Fruit fly (Drosophila melanogaster): Measurements from ENCODE around the gene CG16863.

The CG16863 gene

DNA sequence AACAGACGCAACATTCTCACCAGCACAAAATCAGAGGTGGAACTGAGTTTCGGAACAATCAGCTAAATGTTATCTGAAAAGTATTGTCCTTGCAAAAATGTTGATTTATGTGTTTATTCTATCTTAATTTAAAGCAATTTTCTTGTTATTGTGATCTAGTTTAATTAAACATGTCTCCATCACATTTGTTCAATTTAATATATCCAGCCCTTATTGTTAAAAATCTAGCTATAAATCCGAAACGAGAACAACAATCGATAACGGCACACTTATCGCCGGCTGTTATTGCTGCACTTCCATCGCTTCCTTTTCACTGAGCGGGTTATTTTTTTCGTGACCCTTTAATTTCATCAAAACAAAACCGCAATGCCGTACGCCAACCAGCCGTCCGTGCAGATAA, 42.3 kb downstream of the CG16863 start, which contains the start of the genes GatC, PolG2 and Polr2C (continued):
- no peak for TF ChIP-seq D19B (GFP tag; optimal IDR thresholded peaks at IDR 0.05)
- TF ChIP-seq Lhr (GFP tag; optimal IDR thresholded peaks at IDR 0.05): peak; percentile 26
- TF ChIP-seq zen (tag; optimal IDR thresholded peaks at IDR 0.05): no peak
- TF ChIP-seq CG4854 (GFP tag; optimal IDR thresholded peaks at IDR 0.05): peak; percentile 2
- TF ChIP-seq cas (GFP tag; IDR thresholded peaks at IDR 0.05): no peak
- peak; percentile 87 for TF ChIP-seq ato (GFP tag; IDR thresholded peaks at IDR 0.05; ENCODE audit: partially characterized antibody)
- peak; percentile 2 for TF ChIP-seq CG15696 (tag; optimal IDR thresholded peaks at IDR 0.05)
- TF ChIP-seq amos (GFP tag; IDR thresholded peaks at IDR 0.05; ENCODE audit: partially characterized antibody): peak; percentile 79; the same call in 1 of the 2 replicates
- TF ChIP-seq grau (tag; optimal IDR thresholded peaks at IDR 0.05): peak; percentile 65
- peak; percentile 62; the same call in 2 of the 3 replicates for TF ChIP-seq Doc3 (GFP tag; IDR thresholded peaks at IDR 0.05; ENCODE audit: partially characterized antibody)
- TF ChIP-seq corto (GFP tag; optimal IDR thresholded peaks at IDR 0.05): no peak
- TF ChIP-seq Elba2 (GFP tag; optimal IDR thresholded peaks at IDR 0.05): peak; percentile 67
- no peak for TF ChIP-seq HLHmδ (GFP tag; optimal IDR thresholded peaks at IDR 0.05)
- TF ChIP-seq CG12155 (GFP tag; optimal IDR thresholded peaks at IDR 0.05): peak; percentile 25
- TF ChIP-seq H2.0 (GFP tag; IDR thresholded peaks at IDR 0.05): peak; percentile 31; the same call in 1 of the 2 replicates
- TF ChIP-seq oc (tag; optimal IDR thresholded peaks at IDR 0.05): no peak
- peak in 1 of 3 experiments; percentile 52 for TF ChIP-seq Stat92E (GFP tag; optimal IDR thresholded peaks at IDR 0.05)
- TF ChIP-seq Dref (GFP tag; IDR thresholded peaks at IDR 0.05): peak; percentile 80
- peak; percentile 49 for TF ChIP-seq ci (GFP tag; IDR thresholded peaks at IDR 0.05)
- TF ChIP-seq Sry-δ (GFP tag; optimal IDR thresholded peaks at IDR 0.05): peak; percentile 95
- TF ChIP-seq chn (GFP tag; optimal IDR thresholded peaks at IDR 0.05): peak; percentile 58
- peak in 1 of 2 experiments; percentile 37 for TF ChIP-seq crp (GFP tag; optimal IDR thresholded peaks at IDR 0.05)
- TF ChIP-seq Lpt (GFP tag; optimal IDR thresholded peaks at IDR 0.05): no peak
- peak; percentile 30; the same call in 1 of the 2 replicates for TF ChIP-seq seq (GFP tag; IDR thresholded peaks at IDR 0.05)
- TF ChIP-seq Dip3 (GFP tag; optimal IDR thresholded peaks at IDR 0.05): peak; percentile 9
- TF ChIP-seq MBD-R2 (GFP tag; IDR thresholded peaks at IDR 0.05): peak; percentile 82
- TF ChIP-seq sim (GFP tag; IDR thresholded peaks at IDR 0.05): no peak
- TF ChIP-seq CHES-1-like (GFP tag; optimal IDR thresholded peaks at IDR 0.05): peak; percentile 72
- peak; percentile 37; the same call in 1 of the 2 replicates for TF ChIP-seq esg (GFP tag; conservative IDR thresholded peaks at IDR 0.05)
- TF ChIP-seq gcm2 (GFP tag; optimal IDR thresholded peaks at IDR 0.05): no peak
- peak in 1 of 2 experiments; percentile 34 for TF ChIP-seq Pdp1 (GFP tag; optimal IDR thresholded peaks at IDR 0.05)
- TF ChIP-seq bowl (GFP tag; IDR thresholded peaks at IDR 0.05): 0 out of 2 replicates have a peak, but pooled peaks have one; percentile 4
- no peak for TF ChIP-seq HHEX (GFP tag; optimal IDR thresholded peaks at IDR 0.05)
- peak; percentile 72 for TF ChIP-seq sob (GFP tag; IDR thresholded peaks at IDR 0.05)
- peak; percentile 52 for TF ChIP-seq Dp (GFP tag; optimal IDR thresholded peaks at IDR 0.05)
- TF ChIP-seq Opbp (GFP tag; IDR thresholded peaks at IDR 0.05; ENCODE audit: partially characterized antibody): peak; percentile 79; the same call in 2 of the 3 replicates
- peak; percentile 79 for TF ChIP-seq Scr (GFP tag; IDR thresholded peaks at IDR 0.05; ENCODE audit: partially characterized antibody)
- TF ChIP-seq CG10366 (GFP tag; IDR thresholded peaks at IDR 0.05): peak; percentile 67
- TF ChIP-seq pum (GFP tag; optimal IDR thresholded peaks at IDR 0.05): peak; percentile 15
- peak; percentile 14 for TF ChIP-seq ab (GFP tag; optimal IDR thresholded peaks at IDR 0.05)
- peak; percentile 33 for TF ChIP-seq NC2β (GFP tag; optimal IDR thresholded peaks at IDR 0.05)
- TF ChIP-seq jumu (GFP tag; optimal IDR thresholded peaks at IDR 0.05): peak; percentile 35
- no peak for TF ChIP-seq CG14965 (GFP tag; optimal IDR thresholded peaks at IDR 0.05; ENCODE audit: borderline replicate concordance)
- peak; percentile 22 for TF ChIP-seq MESR4 (GFP tag; optimal IDR thresholded peaks at IDR 0.05)
- TF ChIP-seq cato (GFP tag; optimal IDR thresholded peaks at IDR 0.05; ENCODE audit: borderline replicate concordance): no peak
- TF ChIP-seq CG3847 (GFP tag; IDR thresholded peaks at IDR 0.05): peak; percentile 27; the same call in 1 of the 2 replicates
- TF ChIP-seq Mes4 (GFP tag; optimal IDR thresholded peaks at IDR 0.05): peak; percentile 9
- peak; percentile 60 for TF ChIP-seq NfI (GFP tag; optimal IDR thresholded peaks at IDR 0.05)
- peak; percentile 82 for TF ChIP-seq CG15514 (GFP tag; optimal IDR thresholded peaks at IDR 0.05)

Measured in whole organism, embryonic.